Fruit fly (Drosophila melanogaster): ENCODE results near the gene CG31921.
A peak's percentile ranks its signal among the peaks of the same experiment; 100 is the strongest.

The CG31921 gene

DNA sequence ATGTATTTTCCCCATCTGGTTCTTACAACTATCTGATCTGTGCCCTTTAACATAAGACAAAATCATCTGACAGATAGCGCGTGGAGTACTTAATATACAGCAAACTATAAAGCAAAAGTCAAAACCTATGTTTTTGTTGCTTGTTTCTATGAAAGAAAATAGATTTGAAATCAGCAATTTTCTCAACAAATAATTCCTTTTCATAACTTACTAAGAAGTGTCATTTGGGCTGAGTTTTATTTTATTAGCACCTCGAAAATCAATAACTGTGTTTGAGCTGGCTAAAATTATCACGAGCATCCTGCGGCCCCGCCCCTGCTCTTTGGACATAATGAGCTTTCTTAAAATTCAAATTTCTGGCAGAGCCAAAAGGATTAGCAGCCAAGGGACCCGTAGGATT, at the start of gene CG31921:
Gene CG31921, minus strand, starts transcription at position 101 of the 400 bp plus-strand sequence.
- TF ChIP-seq noc (tag; optimal IDR thresholded peaks at IDR 0.05) = no peak

DNA sequence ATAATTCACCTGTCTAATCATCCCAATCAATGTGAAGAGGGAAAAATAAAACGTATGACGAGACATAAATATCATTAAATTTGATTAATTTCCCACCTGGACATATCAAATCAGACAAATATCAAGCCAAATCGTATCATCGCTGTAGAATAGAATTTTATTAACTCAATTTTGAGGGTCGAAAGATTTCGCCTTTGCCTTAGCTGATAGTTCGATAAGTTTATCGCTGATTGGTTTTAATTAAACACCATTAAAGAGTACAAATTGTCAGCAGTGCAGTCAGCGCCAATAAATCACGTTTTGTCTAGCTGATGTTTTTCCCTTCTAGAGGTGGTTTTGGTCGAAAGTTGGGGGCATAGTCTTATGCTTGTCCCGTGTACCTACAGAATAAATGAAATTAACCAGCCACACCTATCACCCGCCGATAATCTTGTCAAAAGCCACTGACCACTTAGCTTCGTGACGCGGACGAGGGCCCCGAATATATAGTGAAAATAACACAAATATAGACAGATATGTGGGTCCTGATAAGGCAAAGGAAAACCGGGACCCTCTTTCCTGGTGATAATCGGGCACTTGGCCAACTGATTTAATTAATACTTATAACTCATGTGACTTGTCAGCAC, 46.8 kb upstream of the CG31921 start:
- peak; percentile 11 for TF ChIP-seq noc (tag; optimal IDR thresholded peaks at IDR 0.05)

- TF ChIP-seq noc (tag; optimal IDR thresholded peaks at IDR 0.05) = no peak
These were observed 45.7 kb upstream of the CG31921 start, which contains the start of gene al for dm6 chr2L:377780-378222. al (plus strand) TSS chr2L:378112.

dm6 chr2L:371747-372146, 39.6 kb upstream of the CG31921 start:
- no peak for TF ChIP-seq noc (tag; optimal IDR thresholded peaks at IDR 0.05)

DNA sequence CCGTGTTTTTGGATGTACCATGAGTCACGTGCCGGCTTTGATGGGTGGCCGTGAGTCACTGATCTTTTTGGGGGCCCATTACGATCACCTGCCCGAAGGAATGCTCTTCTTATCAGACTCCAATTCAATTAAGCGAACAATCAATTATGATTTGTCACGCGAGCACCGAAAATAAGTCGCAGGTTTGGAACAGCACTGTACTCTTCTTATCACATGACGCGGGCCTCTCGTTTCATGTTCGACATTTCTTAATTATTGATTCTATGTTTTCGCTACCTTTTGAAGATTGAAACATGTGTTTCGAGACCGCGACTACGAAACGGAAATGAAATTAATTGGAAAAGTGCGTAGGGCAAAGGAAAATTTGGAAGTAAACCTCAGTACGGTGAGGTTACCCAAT, 37.7 kb upstream of the CG31921 start:
- no peak for TF ChIP-seq noc (tag; optimal IDR thresholded peaks at IDR 0.05)

- TF ChIP-seq noc (tag; optimal IDR thresholded peaks at IDR 0.05) = no peak
These were observed 36.4 kb upstream of the CG31921 start for dm6 chr2L:368398-369008.

- no peak for TF ChIP-seq noc (tag; optimal IDR thresholded peaks at IDR 0.05)
These were observed 34.7 kb upstream of the CG31921 start for dm6 chr2L:366876-367275.

DNA sequence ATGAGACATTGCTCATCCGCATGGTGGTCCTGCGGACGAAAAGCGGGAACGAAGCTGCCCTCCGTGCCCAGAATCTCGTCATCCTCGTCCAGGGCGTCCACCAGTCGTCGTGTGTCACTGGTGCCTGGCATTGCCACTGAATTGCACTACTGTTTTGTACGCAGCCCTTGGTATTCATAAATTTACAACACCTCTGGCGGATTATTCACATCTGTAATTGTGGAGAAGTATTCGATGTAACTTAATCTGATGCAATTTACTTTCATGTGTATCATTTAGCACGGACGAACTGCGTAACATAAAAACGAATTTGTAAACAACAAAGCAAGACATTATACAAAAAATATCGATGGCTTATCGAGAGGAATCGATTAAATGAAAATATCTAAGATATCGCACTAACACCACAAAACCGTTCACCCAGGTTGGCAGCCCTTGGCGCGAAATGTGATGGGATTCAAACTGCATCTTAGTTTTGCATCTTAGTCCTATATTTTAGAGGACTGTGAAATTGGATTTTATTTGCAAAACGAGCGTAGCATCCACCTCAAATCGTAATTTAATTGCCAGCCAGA, 25.5 kb upstream of the CG31921 start, which contains the start of gene Ent1:
Gene Ent1, minus strand, starts transcription at position 319 of the 575 bp plus-strand sequence.
- TF ChIP-seq noc (tag; optimal IDR thresholded peaks at IDR 0.05) = no peak

DNA sequence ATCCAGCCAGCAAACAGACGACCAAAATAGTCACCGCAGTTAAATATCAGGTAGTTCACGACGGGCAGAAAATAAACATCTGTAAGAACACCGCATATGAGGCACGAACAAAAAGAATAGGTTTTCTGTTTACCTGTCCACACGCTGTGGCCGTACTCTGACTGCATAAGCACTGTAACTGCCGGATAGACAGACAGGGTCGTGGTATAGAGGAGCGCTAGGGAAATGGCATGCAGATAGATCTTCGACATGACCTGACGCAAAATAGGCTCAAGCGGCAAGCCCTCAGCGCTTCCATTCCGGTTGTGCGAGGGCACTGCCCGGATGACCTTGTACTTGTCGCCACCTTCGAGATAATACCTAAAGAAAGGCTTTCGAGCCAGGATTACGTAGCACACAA, 24.1 kb upstream of the CG31921 start:
- TF ChIP-seq noc (tag; optimal IDR thresholded peaks at IDR 0.05) = no peak

dm6 chr2L:347604-348003, 15.5 kb upstream of the CG31921 start:
- no peak for TF ChIP-seq noc (tag; optimal IDR thresholded peaks at IDR 0.05)

DNA sequence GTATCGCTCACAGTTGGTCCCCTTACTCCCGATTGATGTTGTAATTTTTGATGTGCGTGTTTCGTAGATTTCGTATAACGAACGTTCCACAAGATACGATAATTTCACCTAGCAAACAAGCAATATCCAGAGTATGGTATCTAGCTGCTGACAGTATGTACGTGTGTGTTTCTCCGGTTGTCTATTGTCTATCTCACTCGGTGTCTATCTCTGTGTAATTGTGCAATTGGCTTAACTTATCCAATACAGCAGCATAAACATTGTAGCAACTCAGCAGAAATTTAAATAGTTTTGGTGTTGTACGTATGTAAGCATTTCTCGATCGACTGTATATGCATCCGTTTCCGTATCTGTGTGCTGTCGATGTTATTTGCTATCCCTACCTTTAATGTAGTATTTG, 14.6 kb upstream of the CG31921 start:
- no peak for TF ChIP-seq noc (tag; optimal IDR thresholded peaks at IDR 0.05)

DNA sequence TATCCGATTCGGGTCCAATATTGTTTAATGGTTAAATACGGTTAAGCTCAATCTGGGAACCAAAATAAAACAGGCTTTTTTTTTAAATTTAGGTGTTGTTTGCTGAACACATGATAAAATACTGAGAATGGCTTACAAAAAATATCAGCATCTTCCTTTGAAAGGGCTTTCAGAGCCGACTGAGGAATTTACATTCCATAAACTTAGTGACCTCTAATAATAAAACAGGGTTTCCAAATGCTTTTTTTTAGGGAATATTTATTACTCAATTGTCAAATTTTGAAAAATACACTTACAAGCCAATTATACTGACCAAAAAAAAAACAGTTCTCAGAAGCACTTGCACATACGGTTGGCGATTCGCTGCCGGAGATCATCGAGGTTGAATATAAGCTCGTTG, 2.5 kb downstream of the CG31921 start, which contains the start of gene CG43755:
Gene CG43755, minus strand, starts transcription at position 101 of the 400 bp plus-strand sequence.
- no peak for TF ChIP-seq noc (tag; optimal IDR thresholded peaks at IDR 0.05)

DNA sequence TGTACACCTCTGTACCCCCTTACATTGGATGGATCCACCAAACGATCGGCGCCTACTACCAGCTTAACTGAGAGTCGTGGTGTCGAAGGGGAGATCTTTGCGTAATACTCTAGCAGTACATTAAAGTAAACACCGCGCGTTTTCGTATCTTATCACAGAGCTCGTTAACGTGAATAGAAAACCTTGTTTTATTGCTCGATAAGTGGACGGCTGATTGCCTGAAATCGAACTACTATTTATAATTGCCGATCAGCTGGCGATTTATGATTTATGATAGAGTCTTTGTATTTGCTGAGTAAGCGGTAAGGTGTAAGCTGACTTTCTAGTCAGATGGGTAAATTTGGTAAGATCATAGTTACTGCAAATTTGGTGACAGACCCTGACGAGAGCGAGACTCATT, 9.2 kb downstream of the CG31921 start:
- TF ChIP-seq noc (tag; optimal IDR thresholded peaks at IDR 0.05) = peak; percentile 64

DNA sequence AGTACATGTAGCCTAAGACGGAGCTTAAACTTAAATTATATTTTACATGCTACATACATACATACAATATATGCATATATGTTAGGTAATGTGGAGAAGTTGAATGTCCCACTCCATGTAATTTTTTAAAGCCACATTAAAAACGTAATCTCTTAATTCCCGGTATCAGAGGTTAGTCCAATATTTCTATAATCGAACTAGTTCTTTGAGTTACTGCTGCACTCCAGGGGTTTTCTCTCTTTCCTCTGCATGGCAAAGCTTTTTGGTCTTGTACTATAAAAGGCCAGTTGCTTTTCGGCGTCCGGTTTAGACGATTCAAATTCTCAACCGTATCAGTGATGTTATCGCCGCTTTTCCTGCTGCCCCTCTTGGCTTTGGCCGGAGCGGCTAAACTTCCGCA, 10.3 kb downstream of the CG31921 start, which contains the start of gene CG33127:
Gene CG33127, plus strand, starts transcription at position 309 of the 400 bp plus-strand sequence.
- TF ChIP-seq noc (tag; optimal IDR thresholded peaks at IDR 0.05) = no peak

DNA sequence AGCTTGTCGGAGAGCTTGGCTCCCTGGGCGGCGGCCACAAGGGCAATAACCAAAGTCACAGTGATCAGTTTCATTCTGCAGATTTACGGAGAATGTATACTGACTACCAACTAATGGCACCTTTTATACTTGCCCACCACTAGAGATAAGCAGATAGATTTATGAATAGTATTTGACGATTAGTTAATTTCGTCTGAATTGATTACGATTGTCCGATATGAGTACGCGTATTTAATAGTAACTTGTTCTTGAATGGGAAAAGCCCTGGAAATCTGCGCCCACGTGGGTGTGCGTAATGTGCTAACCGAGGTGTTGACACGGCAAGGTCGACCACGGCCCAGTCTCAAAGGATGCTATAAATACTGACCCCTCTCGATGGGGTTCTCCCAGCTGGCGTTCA, 11.0 kb downstream of the CG31921 start, which contains the start of gene CG11911:
Gene CG11911, minus strand, starts transcription at position 101 of the 400 bp plus-strand sequence.
- TF ChIP-seq noc (tag; optimal IDR thresholded peaks at IDR 0.05) = no peak

DNA sequence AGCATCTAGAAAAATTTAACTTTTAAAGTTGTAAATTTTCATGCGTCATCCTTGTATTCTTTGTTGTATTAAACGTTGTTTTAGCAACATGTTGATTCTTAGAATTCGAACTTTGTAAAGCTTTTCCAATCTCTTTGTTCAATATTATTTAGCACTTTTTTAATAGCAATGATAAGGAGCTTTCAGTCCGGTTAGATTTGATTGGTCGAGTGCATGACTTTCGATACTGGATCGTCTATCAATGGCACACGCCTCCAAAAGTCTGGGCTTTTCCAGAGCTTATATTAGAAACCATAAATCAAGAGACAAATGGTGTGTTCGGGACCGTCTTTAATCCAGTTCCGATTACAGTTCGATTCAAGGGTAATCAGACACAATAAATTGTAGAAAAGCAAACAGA, 12.4 kb downstream of the CG31921 start:
- no peak for TF ChIP-seq noc (tag; optimal IDR thresholded peaks at IDR 0.05)

dm6 chr2L:319159-319558, 13.0 kb downstream of the CG31921 start, which contains the start of gene CG11912:
CG11912 (minus strand) TSS chr2L:319259.
- no peak for TF ChIP-seq noc (tag; optimal IDR thresholded peaks at IDR 0.05)

Measured in whole organism, larva.